Worm (Caenorhabditis elegans): Measurements from ENCODE around the gene C31B8.9.

- TF ChIP-seq mep-1 (tag; optimal IDR thresholded peaks at IDR 0.05) (no peak), pqm-1 (tag; optimal IDR thresholded peaks at IDR 0.05) (no peak), lsy-2 (tag; optimal IDR thresholded peaks at IDR 0.05) (no peak), nhr-71 (tag; optimal IDR thresholded peaks at IDR 0.05) (no peak), ces-1 (GFP tag; optimal IDR thresholded peaks at IDR 0.05) (no peak), fos-1 (tag; optimal IDR thresholded peaks at IDR 0.05) (no peak), ceh-82 (tag; optimal IDR thresholded peaks at IDR 0.05) (no peak)
Observed at ce11 chrV:2871754-2872504, 40.9 kb downstream of the C31B8.9 start.

All from whole organism, L1 larva.